Fruit fly (Drosophila melanogaster): ENCODE measurements around the gene nAChRalpha6.

The nAChRalpha6 gene

DNA sequence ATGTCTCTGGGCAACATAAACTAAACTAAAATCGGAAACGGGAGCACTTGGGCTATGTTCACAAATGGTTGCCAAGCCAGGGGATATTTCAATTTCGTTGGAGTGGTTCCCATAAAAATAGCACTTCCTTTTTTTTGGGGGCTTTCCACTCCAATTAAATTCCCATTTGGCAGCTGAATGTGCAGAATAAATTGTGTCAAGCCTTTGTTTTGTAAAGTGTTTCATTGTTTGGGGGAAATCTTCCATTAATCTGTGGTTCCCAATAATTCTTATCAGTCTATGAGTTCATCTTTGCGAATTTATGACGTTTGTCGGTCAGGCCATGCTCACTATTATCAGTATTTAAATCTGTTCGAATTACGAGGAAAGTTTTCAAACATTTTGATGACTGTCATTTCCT is 108.1 kb downstream of the nAChRalpha6 start:
- TF ChIP-seq dsf (GFP tag; optimal IDR thresholded peaks at IDR 0.05; ENCODE audit: borderline replicate concordance) (no peak), Rel (GFP tag; optimal IDR thresholded peaks at IDR 0.05) (no peak), Rel (tag; optimal IDR thresholded peaks at IDR 0.05) (peak; percentile 95)

DNA sequence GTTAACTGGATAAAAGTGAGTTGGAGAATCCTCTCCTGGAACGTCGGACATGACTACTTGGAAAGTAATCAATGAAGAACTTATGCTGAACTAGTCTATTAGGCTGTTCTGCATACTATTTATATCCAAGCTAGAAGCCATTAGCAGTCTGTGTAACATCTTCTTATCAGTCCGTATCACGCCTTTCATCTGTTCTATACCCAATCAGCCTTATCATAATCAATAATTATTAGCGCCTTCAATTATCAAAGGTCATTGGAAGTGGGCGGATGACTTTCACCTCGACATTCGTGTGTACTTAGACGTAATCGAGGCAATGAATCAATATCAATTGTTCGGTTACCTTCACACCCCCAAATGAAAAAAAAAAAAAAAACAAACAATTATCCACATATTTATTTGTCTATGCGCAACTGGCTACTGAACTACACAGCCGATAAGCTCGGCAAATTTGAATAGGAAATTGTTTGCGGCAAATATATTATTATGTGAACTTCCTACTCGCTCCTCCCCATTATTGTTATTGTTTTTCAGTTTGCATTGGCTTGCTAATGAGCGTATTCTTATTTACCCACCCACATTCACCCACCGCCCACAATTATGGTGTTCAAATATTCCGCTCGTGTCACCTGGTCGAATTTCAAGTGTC is 110.9 kb downstream of the nAChRalpha6 start, which contains the start of the genes ppk11 and ppk16:
Gene ppk11 (minus strand): TSS at position 51 of the 649 bp plus-strand sequence.
Gene ppk16 (minus strand): TSS at position 51 of the 649 bp plus-strand sequence.
- TF ChIP-seq woc (GFP tag; optimal IDR thresholded peaks at IDR 0.05) (no peak), Dif (GFP tag; optimal IDR thresholded peaks at IDR 0.05; ENCODE audit: partially characterized antibody) (no peak), foxo (GFP tag; optimal IDR thresholded peaks at IDR 0.05) (no peak), Sp1 (GFP tag; optimal IDR thresholded peaks at IDR 0.05) (no peak), jim (GFP tag; optimal IDR thresholded peaks at IDR 0.05) (no peak), HLH106 (tag; optimal IDR thresholded peaks at IDR 0.05) (no peak), Myc (optimal IDR thresholded peaks at IDR 0.05) (no peak), fru (GFP tag; optimal IDR thresholded peaks at IDR 0.05) (no peak), N (GFP tag; optimal IDR thresholded peaks at IDR 0.05) (no peak), Dfd (GFP tag; optimal IDR thresholded peaks at IDR 0.05) (no peak), CG9705 (GFP tag; optimal IDR thresholded peaks at IDR 0.05) (no peak), CrebA (GFP tag; optimal IDR thresholded peaks at IDR 0.05; ENCODE audit: borderline replicate concordance) (no peak), lola (GFP tag; optimal IDR thresholded peaks at IDR 0.05) (no peak), Mio (GFP tag; optimal IDR thresholded peaks at IDR 0.05) (no peak), dmrt93B (GFP tag; optimal IDR thresholded peaks at IDR 0.05) (no peak)

DNA sequence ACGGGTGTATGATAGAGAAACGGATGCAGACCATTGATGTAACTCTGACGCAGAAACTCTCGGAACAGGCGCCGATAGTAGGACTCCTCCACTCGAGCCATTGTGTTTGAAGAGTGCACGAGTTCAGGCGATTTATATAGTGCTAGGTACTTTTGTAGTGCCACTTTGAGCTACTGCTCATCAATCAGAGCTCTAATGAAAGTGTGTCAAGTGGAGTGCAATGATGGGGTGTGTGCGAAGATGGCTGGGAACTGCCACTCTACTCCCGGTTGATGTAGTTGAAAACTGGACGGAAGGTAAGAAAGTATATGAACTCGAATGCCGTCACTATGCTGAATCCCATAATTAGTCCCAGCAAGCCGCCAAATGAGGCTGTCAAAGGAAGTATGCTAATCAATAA is 115.2 kb downstream of the nAChRalpha6 start, which contains the start of gene ppk18:
Gene ppk18 (minus strand): TSS at position 101 of the 400 bp plus-strand sequence.
- TF ChIP-seq Jra (GFP tag; optimal IDR thresholded peaks at IDR 0.05) (no peak), dmrt93B (GFP tag; optimal IDR thresholded peaks at IDR 0.05) (no peak), woc (GFP tag; optimal IDR thresholded peaks at IDR 0.05) (no peak), fru (GFP tag; optimal IDR thresholded peaks at IDR 0.05) (no peak), Myc (optimal IDR thresholded peaks at IDR 0.05) (no peak), Dfd (GFP tag; optimal IDR thresholded peaks at IDR 0.05) (no peak), Hr83 (GFP tag; optimal IDR thresholded peaks at IDR 0.05; ENCODE audit: poor library complexity, severe bottlenecking) (no peak), foxo (GFP tag; optimal IDR thresholded peaks at IDR 0.05) (no peak), N (GFP tag; optimal IDR thresholded peaks at IDR 0.05) (no peak), tai (GFP tag; optimal IDR thresholded peaks at IDR 0.05) (no peak), OdsH (GFP tag; optimal IDR thresholded peaks at IDR 0.05) (no peak), Rel (GFP tag; optimal IDR thresholded peaks at IDR 0.05) (no peak), Rel (tag; optimal IDR thresholded peaks at IDR 0.05) (no peak), rgr (GFP tag; optimal IDR thresholded peaks at IDR 0.05) (no peak), brk (GFP tag; optimal IDR thresholded peaks at IDR 0.05) (no peak), pan (optimal IDR thresholded peaks at IDR 0.05) (no peak), sv (GFP tag; optimal IDR thresholded peaks at IDR 0.05) (no peak), psq (GFP tag; optimal IDR thresholded peaks at IDR 0.05) (no peak), Sp1 (GFP tag; optimal IDR thresholded peaks at IDR 0.05) (no peak), CrebA (GFP tag; optimal IDR thresholded peaks at IDR 0.05; ENCODE audit: borderline replicate concordance) (no peak)

DNA sequence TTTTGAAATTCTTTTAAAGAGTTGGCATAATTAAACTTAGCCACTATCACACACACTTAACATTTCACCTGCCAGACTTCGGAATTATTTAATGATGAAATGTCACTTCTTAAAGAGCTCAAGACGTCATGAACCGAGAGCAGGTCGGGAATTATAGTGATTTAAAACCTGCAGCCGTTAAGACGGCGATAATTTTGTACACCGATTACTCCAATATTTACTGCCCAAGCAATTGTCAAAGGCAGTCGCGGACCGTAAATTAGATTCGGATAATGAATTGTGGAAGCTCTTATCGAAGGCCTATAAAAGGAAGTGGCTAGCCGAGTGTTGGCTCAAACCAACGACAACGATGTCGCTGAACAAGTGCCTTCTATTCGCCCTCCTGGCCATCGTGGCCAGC is 117.3 kb downstream of the nAChRalpha6 start, which contains the start of gene CG17633:
Gene CG17633 (plus strand): TSS at position 326 of the 400 bp plus-strand sequence.
- TF ChIP-seq rgr (GFP tag; optimal IDR thresholded peaks at IDR 0.05) (no peak), Mio (GFP tag; optimal IDR thresholded peaks at IDR 0.05) (no peak), pan (optimal IDR thresholded peaks at IDR 0.05) (no peak), Vsx2 (GFP tag; optimal IDR thresholded peaks at IDR 0.05; ENCODE audit: partially characterized antibody) (no peak), foxo (GFP tag; optimal IDR thresholded peaks at IDR 0.05) (no peak), CG32264 (GFP tag; optimal IDR thresholded peaks at IDR 0.05) (no peak), HLH106 (tag; optimal IDR thresholded peaks at IDR 0.05) (no peak)

DNA sequence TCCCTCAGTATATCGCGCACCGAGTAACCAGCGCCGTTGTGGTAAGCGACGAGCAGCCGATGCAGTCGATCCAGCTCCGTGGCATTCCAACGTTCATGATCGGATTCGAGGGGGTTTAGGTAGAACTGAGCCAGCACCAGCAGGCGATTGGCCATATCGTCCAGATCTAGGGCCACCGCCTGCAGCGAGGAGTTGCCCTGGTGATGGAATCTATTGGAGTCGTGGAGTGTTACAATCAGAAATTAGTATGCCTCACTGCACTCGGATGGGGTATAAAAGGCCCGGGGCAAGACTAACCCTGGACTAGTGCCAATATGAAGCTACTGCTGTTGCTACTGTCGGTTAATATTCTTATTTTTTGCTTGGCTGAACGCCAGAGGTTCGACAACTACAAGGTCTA is 119.3 kb downstream of the nAChRalpha6 start, which contains the start of gene CG4017:
Gene CG4017 (plus strand): TSS at position 301 of the 400 bp plus-strand sequence.
- TF ChIP-seq dmrt93B (GFP tag; optimal IDR thresholded peaks at IDR 0.05): no peak

All from whole organism, wandering third instar larva.